Comparison of ENCODE assay signal across 3 worm cellular contexts in the genomic region with DNA sequence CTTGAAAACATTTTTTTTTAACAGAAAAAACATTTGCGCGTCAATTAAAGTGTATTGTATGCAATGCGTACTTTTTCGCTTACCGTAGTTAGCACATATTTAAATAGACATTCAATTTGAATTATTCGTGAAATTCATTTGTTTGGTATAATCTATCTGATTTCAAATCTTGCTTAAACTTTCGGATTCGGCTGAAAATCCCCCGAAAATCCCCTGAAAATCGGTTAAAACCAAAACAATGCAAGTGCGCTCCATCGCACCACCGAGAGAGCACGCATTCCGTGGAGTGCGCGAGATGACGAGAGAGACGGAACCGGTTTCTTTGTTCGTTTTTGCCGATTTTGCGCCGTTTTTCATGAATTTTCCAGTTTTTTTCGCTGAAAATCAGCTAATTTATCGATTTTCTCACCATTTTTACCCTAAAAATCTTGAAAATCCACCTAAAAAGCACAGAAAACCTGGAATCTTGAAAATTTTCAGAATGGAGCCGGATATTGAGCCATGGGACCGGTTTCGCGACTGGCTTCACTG.
A peak's percentile ranks its signal among the peaks of the same experiment; 100 is the strongest.
TF ChIP-seq lines count a peak whose summit lies in the region.

F53H1.3 (plus strand) TSS at position 481 of the 531 bp plus-strand sequence.

TF ChIP-seq in whole organism, L1 larva, 84 proteins besides CTCF, POLR2A, EP300 and RAD21 (continued from another document):
- TF ChIP-seq elt-3 (tag; optimal IDR thresholded peaks at IDR 0.05; lab: Kevin White, UChicago) = no peak
- TF ChIP-seq mep-1 (tag; optimal IDR thresholded peaks at IDR 0.05; lab: Kevin White, UChicago) = peak; percentile 36
- peak; percentile 14 for TF ChIP-seq ceh-63 (GFP tag; optimal IDR thresholded peaks at IDR 0.05; lab: Kevin White, UChicago)
- TF ChIP-seq snu-23 (GFP tag; optimal IDR thresholded peaks at IDR 0.05; lab: Kevin White, UChicago) = peak; percentile 55
- peak; percentile 4 for TF ChIP-seq fkh-4 (tag; optimal IDR thresholded peaks at IDR 0.05; lab: Kevin White, UChicago; ENCODE audit: borderline replicate concordance)
- no peak for TF ChIP-seq unc-130 (tag; optimal IDR thresholded peaks at IDR 0.05; lab: Kevin White, UChicago)
- peak; percentile 12 for TF ChIP-seq unc-86 (tag; optimal IDR thresholded peaks at IDR 0.05; lab: Kevin White, UChicago)
- TF ChIP-seq efl-1 (optimal IDR thresholded peaks at IDR 0.05; lab: Kevin White, UChicago) = peak; percentile 68 to 72
- TF ChIP-seq efl-1 (GFP tag; optimal IDR thresholded peaks at IDR 0.05 in 1 of 2; lab: Kevin White, UChicago) = peak; percentile 71 to 96
- TF ChIP-seq lsy-2 (tag; optimal IDR thresholded peaks at IDR 0.05; lab: Kevin White, UChicago) = peak; percentile 70 to 89
- TF ChIP-seq C34B4.2 (tag; optimal IDR thresholded peaks at IDR 0.05; lab: Kevin White, UChicago) = no peak
- peak; percentile 55 for TF ChIP-seq lin-35 (GFP tag; optimal IDR thresholded peaks at IDR 0.05; lab: Kevin White, UChicago)
- no peak for TF ChIP-seq ztf-4 (tag; optimal IDR thresholded peaks at IDR 0.05; lab: Kevin White, UChicago)
- TF ChIP-seq ama-1 (optimal IDR thresholded peaks at IDR 0.05; lab: Kevin White, UChicago) = no peak
- peak; percentile 40 for TF ChIP-seq ceh-90 (tag; optimal IDR thresholded peaks at IDR 0.05; lab: Kevin White, UChicago)
- peak; percentile 40 to 66 (median 62) for TF ChIP-seq dpl-1 (GFP tag; optimal IDR thresholded peaks at IDR 0.05; lab: Kevin White, UChicago)

TF ChIP-seq in whole organism, L4 larva, 104 proteins besides CTCF, POLR2A, EP300 and RAD21 (continued from another document):
- TF ChIP-seq hlh-11 (tag; optimal IDR thresholded peaks at IDR 0.05; lab: Kevin White, UChicago) = no peak
- TF ChIP-seq pha-4 (GFP tag; IDR thresholded peaks at IDR 0.05; lab: Robert Waterston, UW) = no peak
- TF ChIP-seq pha-4 (tag; optimal IDR thresholded peaks at IDR 0.05; lab: Kevin White, UChicago) = no peak
TF ChIP-seq in whole organism, L4 larva: peak in this region for 5.

TF ChIP-seq in whole organism, young adult, 124 proteins besides CTCF, POLR2A, EP300 and RAD21 (continued from another document):
- TF ChIP-seq snpc-4 (GFP tag; optimal IDR thresholded peaks at IDR 0.05; lab: Kevin White, UChicago) (no peak), snpc-4 (tag; optimal IDR thresholded peaks at IDR 0.05; lab: Kevin White, UChicago) (no peak), aptf-3 (GFP tag; IDR thresholded peaks at IDR 0.05; lab: Robert Waterston, UW) (no peak), madf-6 (GFP tag; IDR thresholded peaks at IDR 0.05; lab: Robert Waterston, UW) (peak; percentile 64), egl-18 (GFP tag; IDR thresholded peaks at IDR 0.05; lab: Robert Waterston, UW) (no peak), madf-10 (tag; optimal IDR thresholded peaks at IDR 0.05; lab: Kevin White, UChicago) (no peak), nhr-80 (tag; optimal IDR thresholded peaks at IDR 0.05; lab: Kevin White, UChicago) (no peak), mcd-1 (GFP tag; IDR thresholded peaks at IDR 0.05; lab: Robert Waterston, UW) (peak; percentile 96), cebp-2 (GFP tag; IDR thresholded peaks at IDR 0.05; lab: Robert Waterston, UW) (no peak), lin-54 (GFP tag; optimal IDR thresholded peaks at IDR 0.05; lab: Kevin White, UChicago) (peak; percentile 55), efl-1 (GFP tag; optimal IDR thresholded peaks at IDR 0.05; lab: Kevin White, UChicago) (no peak), ztf-6 (GFP tag; IDR thresholded peaks at IDR 0.05; lab: Robert Waterston, UW) (no peak), D2030.7 (GFP tag; IDR thresholded peaks at IDR 0.05; lab: Robert Waterston, UW) (no peak), C17E4.6 (GFP tag; IDR thresholded peaks at IDR 0.05; lab: Robert Waterston, UW) (no peak), ceh-100 (GFP tag; IDR thresholded peaks at IDR 0.05; lab: Robert Waterston, UW) (no peak), him-1 (tag; optimal IDR thresholded peaks at IDR 0.05; lab: Kevin White, UChicago) (no peak)
